Fruit fly (Drosophila melanogaster): Measurements from ENCODE around the gene Cdep.

DNA sequence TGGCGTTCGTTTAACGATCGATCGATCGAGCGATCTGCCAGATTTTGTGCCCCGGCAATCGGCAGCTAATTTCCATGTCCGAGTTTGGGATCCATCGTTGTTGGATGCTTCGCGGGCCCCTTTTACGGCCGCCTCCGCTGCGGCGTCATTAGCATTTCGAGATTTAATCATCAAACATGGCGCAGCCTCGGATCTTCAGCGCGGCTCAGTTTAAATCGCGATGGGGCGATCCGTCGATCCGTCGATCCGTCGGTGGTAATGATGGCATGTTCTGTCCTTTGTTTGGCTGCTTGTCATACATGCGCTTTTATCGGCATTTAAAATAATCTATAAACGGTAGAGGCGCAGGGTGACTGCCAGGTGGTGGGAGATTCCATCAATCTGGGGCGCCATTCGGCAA is 9.9 kb upstream of the Cdep start:
- TF ChIP-seq pan (optimal IDR thresholded peaks at IDR 0.05) (no peak), usp (GFP tag; optimal IDR thresholded peaks at IDR 0.05) (no peak), Dll (optimal IDR thresholded peaks at IDR 0.05) (no peak), CG8478 (optimal IDR thresholded peaks at IDR 0.05) (no peak), psq (optimal IDR thresholded peaks at IDR 0.05) (no peak), EcR (GFP tag; optimal IDR thresholded peaks at IDR 0.05) (no peak)
